Fruit fly (Drosophila melanogaster) whole organism, embryonic: ENCODE data around the gene CG10333.

Experiments
- Bdp1 ChIP-seq: fragments of 200-800 bp; sonication (Bioruptor generic); optimal IDR thresholded peaks from 3 replicates; lab custom pipeline; 2016; ENCODE audit warnings: missing biosample characterization, missing genetic modification characterization
- Bgb ChIP-seq: fragments of 200-800 bp; sonication (Bioruptor generic); IDR thresholded peaks from 2 replicates; pipeline ENCODE4 v1.3.6; 2022; ENCODE audit warnings: missing biosample characterization, missing genetic modification characterization; ENCODE audit not compliant: partially characterized antibody
- CG10147 ChIP-seq: fragments of 200-800 bp; sonication (Bioruptor generic); optimal IDR thresholded peaks from 2 replicates; lab custom pipeline; 2019; ENCODE audit warnings: missing biosample characterization, mild to moderate bottlenecking, missing genetic modification characterization, moderate library complexity
- CG10654 ChIP-seq: fragments of 200-800 bp; sonication (Bioruptor generic); optimal IDR thresholded peaks from 2 replicates; lab custom pipeline; 2016; ENCODE audit warnings: missing biosample characterization, missing genetic modification characterization
- CG11093 ChIP-seq: fragments of 200-800 bp; sonication (Bioruptor generic); IDR thresholded peaks from 3 replicates; pipeline ENCODE4 v1.3.6; 2022; ENCODE audit warnings: missing biosample characterization, missing genetic modification characterization
- CG14667 ChIP-seq: fragments of 200-800 bp; sonication (Bioruptor generic); IDR thresholded peaks from 2 replicates; pipeline ENCODE4 v1.3.6; 2022; ENCODE audit warnings: missing biosample characterization, missing genetic modification characterization
- CG17802 ChIP-seq: fragments of 200-800 bp; sonication (Bioruptor generic); optimal IDR thresholded peaks from 2 replicates; lab custom pipeline; 2018; ENCODE audit warnings: missing biosample characterization, mild to moderate bottlenecking, missing genetic modification characterization, moderate library complexity
- CG17912 ChIP-seq: fragments of 200-800 bp; sonication (Bioruptor generic); optimal IDR thresholded peaks from 2 replicates; lab custom pipeline; 2018; ENCODE audit warnings: missing biosample characterization, mild to moderate bottlenecking, missing genetic modification characterization
- CG2202 ChIP-seq: fragments of 200-800 bp; sonication (Bioruptor generic); optimal IDR thresholded peaks from 2 replicates; lab custom pipeline; 2018; ENCODE audit warnings: missing biosample characterization, mild to moderate bottlenecking, missing genetic modification characterization
- CG30020 ChIP-seq: fragments of 200-800 bp; optimal IDR thresholded peaks from 2 replicates; lab custom pipeline; 2019; ENCODE audit warnings: missing biosample characterization, mild to moderate bottlenecking, missing genetic modification characterization, moderate library complexity
- CG31388 ChIP-seq: fragments of 200-800 bp; sonication (Bioruptor generic); optimal IDR thresholded peaks from 2 replicates; lab custom pipeline; 2016; ENCODE audit warnings: missing biosample characterization, missing genetic modification characterization
- CG3407 ChIP-seq: fragments of 200-800 bp; sonication (Bioruptor generic); optimal IDR thresholded peaks from 2 replicates; lab custom pipeline; 2018; ENCODE audit warnings: missing biosample characterization, mild to moderate bottlenecking, missing genetic modification characterization
- CG3838 ChIP-seq: fragments of 200-800 bp; sonication (Bioruptor generic); optimal IDR thresholded peaks from 3 replicates; lab custom pipeline; 2016; ENCODE audit warnings: missing biosample characterization, missing genetic modification characterization
- CG3847 ChIP-seq: fragments of 200-800 bp; sonication (Bioruptor generic); IDR thresholded peaks from 2 replicates; pipeline ENCODE4 v1.3.6; 2022; ENCODE audit warnings: missing biosample characterization, missing genetic modification characterization
- CG6689 ChIP-seq: fragments of 200-800 bp; sonication (Bioruptor generic); IDR thresholded peaks from 2 replicates; pipeline ENCODE4 v1.3.6; 2022; ENCODE audit warnings: missing biosample characterization, missing genetic modification characterization
- CG8944 ChIP-seq: fragments of 200-800 bp; sonication (Bioruptor generic); optimal IDR thresholded peaks from 3 replicates; lab custom pipeline; 2016; ENCODE audit warnings: missing biosample characterization, missing genetic modification characterization
- CG9817 ChIP-seq: fragments of 200-800 bp; sonication (Bioruptor generic); optimal IDR thresholded peaks from 2 replicates; lab custom pipeline; 2018; ENCODE audit warnings: missing biosample characterization, mild to moderate bottlenecking, missing genetic modification characterization, moderate library complexity
- Dfd ChIP-seq, 2 experiments: fragments of >200 bp; optimal IDR thresholded peaks; 2 replicates each; lab custom pipeline; 2017; ENCODE audit warnings: missing biosample characterization in 2 of 2, missing genetic modification characterization in 2 of 2
- Fer3 ChIP-seq: fragments of 200-800 bp; sonication (Bioruptor generic); optimal IDR thresholded peaks from 2 replicates; lab custom pipeline; 2018; ENCODE audit warnings: missing biosample characterization, mild to moderate bottlenecking, missing genetic modification characterization, moderate library complexity
- HHEX ChIP-seq: fragments of 200-800 bp; sonication (Bioruptor generic); optimal IDR thresholded peaks from 3 replicates; lab custom pipeline; 2017; ENCODE audit warnings: missing biosample characterization, mild to moderate bottlenecking, missing genetic modification characterization, missing genetic modification reagents
- Hmr ChIP-seq: fragments of 200-800 bp; sonication (Bioruptor generic); optimal IDR thresholded peaks from 3 replicates; lab custom pipeline; 2017; ENCODE audit warnings: mild to moderate bottlenecking, missing biosample characterization, missing genetic modification reagents, missing genetic modification characterization
- Hr39 ChIP-seq: fragments of >200 bp; optimal IDR thresholded peaks from 2 replicates; lab custom pipeline; 2017
- Hr78 ChIP-seq, 2 experiments: fragments of 200-800 bp in 1 of 2; fragments of >200 bp in 1 of 2; sonication (Bioruptor generic) in 1 of 2; optimal IDR thresholded peaks; 2 replicates each; lab custom pipeline; 2017 to 2019; ENCODE audit warnings: missing biosample characterization in 2 of 2, missing genetic modification characterization in 2 of 2, mild to moderate bottlenecking in 1 of 2, moderate library complexity in 1 of 2
- MTF-1 ChIP-seq: fragments of 200-800 bp; sonication (Bioruptor generic); optimal IDR thresholded peaks from 2 replicates; lab custom pipeline; 2018; ENCODE audit warnings: missing biosample characterization, mild to moderate bottlenecking, missing genetic modification characterization, borderline replicate concordance
- NC2β ChIP-seq: fragments of 200-800 bp; sonication (Bioruptor generic); optimal IDR thresholded peaks from 2 replicates; lab custom pipeline; 2016; ENCODE audit warnings: missing biosample characterization, missing genetic modification characterization
- Scr ChIP-seq: fragments of 200-800 bp; sonication (Bioruptor generic); IDR thresholded peaks from 2 replicates; pipeline ENCODE4 v1.3.6; 2022; ENCODE audit warnings: missing biosample characterization, missing genetic modification characterization; ENCODE audit not compliant: partially characterized antibody
- ab ChIP-seq: fragments of 200-800 bp; sonication (Bioruptor generic); optimal IDR thresholded peaks from 2 replicates; lab custom pipeline; 2016; ENCODE audit warnings: missing biosample characterization, missing genetic modification characterization
- aop ChIP-seq: fragments of 200-800 bp; sonication (Bioruptor generic); IDR thresholded peaks from 2 replicates; pipeline ENCODE4 v1.3.6; 2022; ENCODE audit warnings: missing biosample characterization, missing genetic modification characterization
- caup ChIP-seq: fragments of 200-800 bp; sonication (Bioruptor generic); optimal IDR thresholded peaks from 3 replicates; lab custom pipeline; 2017; ENCODE audit warnings: missing biosample characterization, mild to moderate bottlenecking, missing genetic modification characterization, moderate library complexity; ENCODE audit not compliant: severe bottlenecking
- cg ChIP-seq: fragments of 200-800 bp; sonication (Bioruptor generic); optimal IDR thresholded peaks from 3 replicates; lab custom pipeline; 2019; ENCODE audit warnings: missing biosample characterization, mild to moderate bottlenecking, missing genetic modification characterization, moderate library complexity
- ci ChIP-seq: fragments of 200-800 bp; sonication (Bioruptor generic); IDR thresholded peaks from 3 replicates; pipeline ENCODE4 v1.3.6; 2022; ENCODE audit warnings: missing biosample characterization, missing genetic modification characterization
- crc ChIP-seq: fragments of 200-800 bp; sonication (Bioruptor generic); optimal IDR thresholded peaks from 2 replicates; lab custom pipeline; 2016; ENCODE audit warnings: missing biosample characterization, missing genetic modification characterization
- croc ChIP-seq: fragments of 200-800 bp; sonication (Bioruptor generic); conservative IDR thresholded peaks from 3 replicates; pipeline ENCODE4 v1.3.6; 2022; ENCODE audit warnings: missing biosample characterization, missing genetic modification characterization
- cwo ChIP-seq: fragments of 200-800 bp; sonication (Bioruptor generic); optimal IDR thresholded peaks from 3 replicates; lab custom pipeline; 2017; ENCODE audit warnings: missing biosample characterization, missing genetic modification characterization, mild to moderate bottlenecking, moderate library complexity, missing genetic modification reagents
- disco-r ChIP-seq: fragments of 200-800 bp; sonication (Bioruptor generic); optimal IDR thresholded peaks from 2 replicates; lab custom pipeline; 2016; ENCODE audit warnings: missing biosample characterization, missing genetic modification characterization
- en ChIP-seq: fragments of 200-800 bp; sonication (Bioruptor generic); optimal IDR thresholded peaks from 2 replicates; lab custom pipeline; 2016; ENCODE audit warnings: missing biosample characterization, missing genetic modification characterization
- ewg ChIP-seq: fragments of 200-800 bp; sonication (Bioruptor generic); optimal IDR thresholded peaks from 3 replicates; lab custom pipeline; 2017; ENCODE audit warnings: mild to moderate bottlenecking, missing biosample characterization, missing genetic modification reagents, missing genetic modification characterization
- exex ChIP-seq: fragments of 200-800 bp; sonication (Bioruptor generic); optimal IDR thresholded peaks from 4 replicates; lab custom pipeline; 2018; ENCODE audit warnings: missing biosample characterization, mild to moderate bottlenecking, missing genetic modification characterization, moderate library complexity
- gfzf ChIP-seq: fragments of 200-800 bp; sonication (Bioruptor generic); optimal IDR thresholded peaks from 2 replicates; lab custom pipeline; 2016; ENCODE audit warnings: missing biosample characterization, mild to moderate bottlenecking, missing genetic modification characterization, moderate library complexity
- lov ChIP-seq, 2 experiments: fragments of 200-800 bp in 1 of 2; fragments of >200 bp in 1 of 2; sonication (Bioruptor generic) in 1 of 2; IDR thresholded peaks in 1 of 2; optimal IDR thresholded peaks in 1 of 2; 2 replicates in 1 of 2; 3 replicates in 1 of 2; pipeline versions ENCODE4 v1.3.6 to Lab custom; 2017 to 2022; ENCODE audit warnings: missing biosample characterization in 1 of 2, missing genetic modification characterization in 1 of 2
- maf-S ChIP-seq: fragments of 200-800 bp; sonication (Bioruptor generic); optimal IDR thresholded peaks from 2 replicates; lab custom pipeline; 2016; ENCODE audit warnings: missing biosample characterization, missing genetic modification characterization
- prd ChIP-seq, 3 experiments: fragments of >200 bp in 2 of 3; fragments of 200-800 bp in 1 of 3; sonication (Bioruptor generic) in 1 of 3; optimal IDR thresholded peaks in 2 of 3; IDR thresholded peaks in 1 of 3; 2 replicates in 2 of 3; 3 replicates in 1 of 3; pipeline versions ENCODE4 v1.3.6 to Lab custom; 2017 to 2022; ENCODE audit warnings: missing biosample characterization in 1 of 3, missing genetic modification characterization in 1 of 3
- sens ChIP-seq: fragments of 200-800 bp; sonication (Bioruptor generic); peaks from one replicate; lab custom pipeline; 2016; ENCODE audit warnings: missing biosample characterization, missing genetic modification characterization
- sisA ChIP-seq: fragments of 200-800 bp; sonication (Bioruptor generic); IDR thresholded peaks from 2 replicates; pipeline ENCODE4 v1.3.6; 2022; ENCODE audit warnings: missing biosample characterization, missing genetic modification characterization
- slou ChIP-seq: fragments of 200-800 bp; sonication (Bioruptor generic); optimal IDR thresholded peaks from 3 replicates; lab custom pipeline; 2016; ENCODE audit warnings: missing biosample characterization, missing genetic modification characterization
- slp2 ChIP-seq: fragments of 200-800 bp; sonication (Bioruptor generic); optimal IDR thresholded peaks from 2 replicates; lab custom pipeline; 2016; ENCODE audit warnings: missing biosample characterization, missing genetic modification characterization
- zf30C ChIP-seq: fragments of 200-800 bp; sonication (Bioruptor generic); optimal IDR thresholded peaks from 3 replicates; lab custom pipeline; 2018; ENCODE audit warnings: missing biosample characterization, mild to moderate bottlenecking, missing genetic modification characterization
- zfh1 ChIP-seq: fragments of 200-800 bp; sonication (Bioruptor generic); IDR thresholded peaks from 3 replicates; pipeline ENCODE4 v1.3.6; 2022; ENCODE audit warnings: missing biosample characterization, missing genetic modification characterization

The CG10333 gene

dm6 chr2L:18566235-18567158 lies 40.1 kb upstream of the CG10333 start (continued):
- TF ChIP-seq caup: peak; percentile 27
- TF ChIP-seq lov (optimal IDR thresholded peaks at IDR 0.05; lab: Kevin White, UChicago): no peak
- no peak for TF ChIP-seq lov (GFP tag; IDR thresholded peaks at IDR 0.05; lab: Robert Waterston, UW)
- no peak for TF ChIP-seq disco-r
- peak; percentile 20; the same call in 1 of the 3 replicates for TF ChIP-seq zfh1 (GFP tag; lab: Robert Waterston, UW)
- TF ChIP-seq crc (GFP tag; lab: Kevin White, UChicago): no peak
- TF ChIP-seq Hr39 (lab: Kevin White, UChicago): no peak
- no peak for TF ChIP-seq croc (GFP tag; lab: Robert Waterston, UW)
- no peak for TF ChIP-seq MTF-1 (GFP tag; lab: Kevin White, UChicago)
- TF ChIP-seq CG31388 (GFP tag; lab: Kevin White, UChicago): no peak
- no peak for TF ChIP-seq CG8944 (GFP tag; lab: Kevin White, UChicago)
- no peak for TF ChIP-seq CG9817
- TF ChIP-seq CG17802 (tag; lab: Kevin White, UChicago): no peak
- no peak for TF ChIP-seq NC2β (GFP tag; lab: Kevin White, UChicago)
- no peak for TF ChIP-seq sisA
- TF ChIP-seq exex: peak; percentile 64
- TF ChIP-seq Bgb (GFP tag; lab: Robert Waterston, UW): peak; percentile 47; the same call in 1 of the 2 replicates
- peak in 1 of 2 experiments; percentile 56 for TF ChIP-seq Hr78 (GFP tag; optimal IDR thresholded peaks at IDR 0.05; lab: Kevin White, UChicago)
- TF ChIP-seq CG3847 (GFP tag; lab: Robert Waterston, UW): no peak
- no peak for TF ChIP-seq prd (optimal IDR thresholded peaks at IDR 0.05; lab: Kevin White, UChicago)
- no peak; the same call in 2 of the 3 replicates for TF ChIP-seq prd (GFP tag; IDR thresholded peaks at IDR 0.05; lab: Robert Waterston, UW)
- no peak for TF ChIP-seq CG11093 (GFP tag; lab: Robert Waterston, UW)
- TF ChIP-seq slp2 (GFP tag; lab: Kevin White, UChicago): no peak
- no peak for TF ChIP-seq gfzf (GFP tag; lab: Kevin White, UChicago)
- TF ChIP-seq Scr (GFP tag; lab: Robert Waterston, UW): no peak
- TF ChIP-seq CG10147: no peak
- no peak for TF ChIP-seq slou (GFP tag; lab: Kevin White, UChicago)
- TF ChIP-seq Fer3 (tag; lab: Kevin White, UChicago): peak; percentile 9
- no peak for TF ChIP-seq Dfd (GFP tag; optimal IDR thresholded peaks at IDR 0.05; lab: Kevin White, UChicago)
- TF ChIP-seq Hmr (GFP tag; lab: Kevin White, UChicago): peak; percentile 50
- TF ChIP-seq CG6689: peak; percentile 47
- TF ChIP-seq CG3838: no peak
- TF ChIP-seq CG17912 (GFP tag; lab: Kevin White, UChicago): no peak
- no peak for TF ChIP-seq HHEX (GFP tag; lab: Kevin White, UChicago)
- no peak for TF ChIP-seq CG30020 (tag; lab: Kevin White, UChicago)
- no peak for TF ChIP-seq CG10654 (GFP tag; lab: Kevin White, UChicago)
- TF ChIP-seq sens: peak; percentile 87
- TF ChIP-seq maf-S (GFP tag; lab: Kevin White, UChicago): no peak
- TF ChIP-seq zf30C: peak; percentile 46
- peak; percentile 14 for TF ChIP-seq cwo (GFP tag; lab: Kevin White, UChicago)
- no peak for TF ChIP-seq ci (GFP tag; lab: Robert Waterston, UW)
- no peak for TF ChIP-seq CG14667 (GFP tag; lab: Robert Waterston, UW)
- no peak for TF ChIP-seq Bdp1 (GFP tag; lab: Kevin White, UChicago)
- TF ChIP-seq aop (GFP tag; lab: Robert Waterston, UW): no peak
- no peak for TF ChIP-seq ewg (GFP tag; lab: Kevin White, UChicago)
- TF ChIP-seq cg: no peak
- TF ChIP-seq CG2202 (tag; lab: Kevin White, UChicago): no peak
- TF ChIP-seq ab (GFP tag; lab: Kevin White, UChicago): no peak
- TF ChIP-seq en: no peak
- no peak for TF ChIP-seq CG3407 (GFP tag; lab: Kevin White, UChicago)
